Worm (Caenorhabditis elegans) whole organism, mixed stage, embryonic: ENCODE data around the gene sams-1.

Experiments used
- M03D4.4 ChIP-seq: sonication (generic microtip); optimal IDR thresholded peaks from 2 replicates; lab custom pipeline; 2017; ENCODE audit warnings: mild to moderate bottlenecking, missing genetic modification characterization, missing compliant biosample characterization
- bed-3 ChIP-seq: fragments of 200-800 bp; sonication (Bioruptor generic); optimal IDR thresholded peaks from 3 replicates; lab custom pipeline; 2018; ENCODE audit warnings: mild to moderate bottlenecking, missing genetic modification characterization, moderate library complexity, missing compliant biosample characterization
- ceh-39 ChIP-seq: fragments of 150-350 bp; optimal IDR thresholded peaks from 2 replicates; lab custom pipeline; 2014; ENCODE audit warnings: missing biosample characterization, missing genetic modification characterization
- ceh-43 ChIP-seq: fragments of 200-800 bp; sonication (Bioruptor generic); optimal IDR thresholded peaks from 2 replicates; lab custom pipeline; 2018; ENCODE audit warnings: mild to moderate bottlenecking, missing genetic modification characterization, moderate library complexity, missing compliant biosample characterization
- ceh-83 ChIP-seq: fragments of 200-800 bp; sonication (Bioruptor generic); optimal IDR thresholded peaks from 2 replicates; lab custom pipeline; 2018; ENCODE audit warnings: mild to moderate bottlenecking, missing genetic modification characterization, missing compliant biosample characterization
- ces-1 ChIP-seq: fragments of 150-350 bp; optimal IDR thresholded peaks from 2 replicates; lab custom pipeline; 2014; ENCODE audit warnings: missing biosample characterization, missing genetic modification reagents, missing genetic modification characterization
- cnd-1 ChIP-seq: fragments of 200-800 bp; sonication (Bioruptor generic); optimal IDR thresholded peaks from 2 replicates; lab custom pipeline; 2018; ENCODE audit warnings: mild to moderate bottlenecking, missing genetic modification characterization, missing compliant biosample characterization
- drap-1 ChIP-seq: fragments of 200-800 bp; sonication (Bioruptor generic); optimal IDR thresholded peaks from 3 replicates; lab custom pipeline; 2018; ENCODE audit warnings: mild to moderate bottlenecking, missing genetic modification characterization, missing compliant biosample characterization
- elt-1 ChIP-seq: sonication (generic microtip); optimal IDR thresholded peaks from 2 replicates; lab custom pipeline; 2017; ENCODE audit warnings: missing genetic modification characterization, mild to moderate bottlenecking, missing compliant biosample characterization, antibody characterized with exemption, moderate library complexity, borderline replicate concordance; ENCODE audit not compliant: insufficient read depth
- elt-3 ChIP-seq: fragments of 150-350 bp; optimal IDR thresholded peaks from 2 replicates; lab custom pipeline; 2014; ENCODE audit warnings: missing biosample characterization, missing genetic modification characterization
- flh-1 ChIP-seq: fragments of 200-800 bp; sonication (Bioruptor generic); optimal IDR thresholded peaks from 2 replicates; lab custom pipeline; 2018; ENCODE audit warnings: mild to moderate bottlenecking, missing genetic modification characterization, moderate library complexity, missing compliant biosample characterization
- ham-2 ChIP-seq: fragments of 200-800 bp; sonication (Bioruptor generic); optimal IDR thresholded peaks from 2 replicates; lab custom pipeline; 2018; ENCODE audit warnings: mild to moderate bottlenecking, missing genetic modification characterization, missing compliant biosample characterization
- hlh-1 ChIP-seq: fragments of 150-350 bp; optimal IDR thresholded peaks from 2 replicates; lab custom pipeline; 2014; ENCODE audit warnings: missing biosample characterization, missing genetic modification reagents, missing genetic modification characterization
- lin-13 ChIP-seq: fragments of 150-350 bp; optimal IDR thresholded peaks from 2 replicates; lab custom pipeline; 2014; ENCODE audit warnings: missing biosample characterization, missing genetic modification characterization
- lin-32 ChIP-seq: fragments of 200-800 bp; sonication (Bioruptor generic); optimal IDR thresholded peaks from 2 replicates; lab custom pipeline; 2018; ENCODE audit warnings: mild to moderate bottlenecking, missing genetic modification characterization, missing compliant biosample characterization
- mep-1 ChIP-seq: fragments of 150-350 bp; optimal IDR thresholded peaks from 2 replicates; lab custom pipeline; 2017; ENCODE audit warnings: missing biosample characterization, missing genetic modification reagents, missing genetic modification characterization, inconsistent platforms
- nhr-2 ChIP-seq: fragments of 150-350 bp; optimal IDR thresholded peaks from 2 replicates; lab custom pipeline; 2014; ENCODE audit warnings: missing biosample characterization, missing genetic modification characterization
- nhr-237 ChIP-seq: fragments of 150-350 bp; optimal IDR thresholded peaks from 2 replicates; lab custom pipeline; 2014; ENCODE audit warnings: missing biosample characterization, missing genetic modification characterization
- nhr-76 ChIP-seq: sonication (generic microtip); optimal IDR thresholded peaks from 2 replicates; lab custom pipeline; 2017; ENCODE audit warnings: missing biosample characterization, missing genetic modification characterization
- pha-4 ChIP-seq: fragments of 150-350 bp; optimal IDR thresholded peaks from 2 replicates; lab custom pipeline; 2018; ENCODE audit warnings: missing biosample characterization, missing genetic modification reagents, missing genetic modification characterization
- snpc-4 ChIP-seq: fragments of 150-350 bp; optimal IDR thresholded peaks from 2 replicates; lab custom pipeline; 2014; ENCODE audit warnings: missing biosample characterization, missing genetic modification characterization
- sptf-1 ChIP-seq: sonication (generic microtip); optimal IDR thresholded peaks from 2 replicates; lab custom pipeline; 2017; ENCODE audit warnings: mild to moderate bottlenecking, missing genetic modification characterization, moderate library complexity, missing compliant biosample characterization
- tbx-8 ChIP-seq: fragments of 200-800 bp; sonication (Bioruptor generic); optimal IDR thresholded peaks from 2 replicates; lab custom pipeline; 2018; ENCODE audit warnings: mild to moderate bottlenecking, missing genetic modification characterization, moderate library complexity, missing compliant biosample characterization
- unc-120 ChIP-seq: sonication (generic microtip); optimal IDR thresholded peaks from 2 replicates; lab custom pipeline; 2017; ENCODE audit warnings: missing genetic modification characterization, missing compliant biosample characterization; ENCODE audit not compliant: poor library complexity, severe bottlenecking
- unc-39 ChIP-seq: fragments of 150-350 bp; optimal IDR thresholded peaks from 2 replicates; lab custom pipeline; 2014; ENCODE audit warnings: missing biosample characterization, missing genetic modification characterization
- unc-62 ChIP-seq: fragments of 150-350 bp; optimal IDR thresholded peaks from 2 replicates; lab custom pipeline; 2014; ENCODE audit warnings: missing biosample characterization, missing genetic modification reagents, missing genetic modification characterization
- zip-8 ChIP-seq: fragments of 150-350 bp; optimal IDR thresholded peaks from 2 replicates; lab custom pipeline; 2014; ENCODE audit warnings: missing biosample characterization, missing genetic modification characterization
- ztf-11 ChIP-seq: fragments of 150-350 bp; optimal IDR thresholded peaks from 2 replicates; lab custom pipeline; 2014; ENCODE audit warnings: missing biosample characterization, missing genetic modification characterization

The sams-1 gene

ce11 chrX:11946788-11947463 is 18.8 kb upstream of the sams-1 start, which contains the start of gene nfya-1:
TSS of gene nfya-1 (minus strand) at chrX:11946838.
- TF ChIP-seq pha-4 (tag; lab: Kevin White, UChicago), result peak; percentile 28
- TF ChIP-seq hlh-1 (tag; lab: Kevin White, UChicago), result peak; percentile 62
- TF ChIP-seq ceh-39 (tag; lab: Kevin White, UChicago), result peak; percentile 59
- TF ChIP-seq mep-1 (tag; lab: Kevin White, UChicago), result peak; percentile 38
- TF ChIP-seq cnd-1 (tag; lab: Kevin White, UChicago), result no peak
- no peak for TF ChIP-seq unc-120
- peak; percentile 44 for TF ChIP-seq ces-1 (GFP tag; lab: Kevin White, UChicago)
- TF ChIP-seq lin-13 (tag; lab: Kevin White, UChicago), result peak; percentile 32
- no peak for TF ChIP-seq flh-1 (GFP tag; lab: Kevin White, UChicago)

- TF ChIP-seq elt-3 (tag; lab: Kevin White, UChicago) (no peak), pha-4 (tag; lab: Kevin White, UChicago) (peak; percentile 1), lin-32 (GFP tag; lab: Kevin White, UChicago) (peak; percentile 52), cnd-1 (tag; lab: Kevin White, UChicago) (peak; percentile 85), ceh-39 (tag; lab: Kevin White, UChicago) (peak; percentile 32), unc-120 (no peak), lin-13 (tag; lab: Kevin White, UChicago) (peak; percentile 3), mep-1 (tag; lab: Kevin White, UChicago) (peak; percentile 29)
Observed at ce11 chrX:11948184-11948894, 17.4 kb upstream of the sams-1 start, which contains the start of gene lsd-1. TSS of gene lsd-1 (plus strand) at chrX:11948844.

ce11 chrX:11952129-11952528 is 13.6 kb upstream of the sams-1 start:
- TF ChIP-seq sptf-1 (tag; lab: Kevin White, UChicago) (no peak), bed-3 (GFP tag; lab: Kevin White, UChicago) (no peak), ceh-39 (tag; lab: Kevin White, UChicago) (no peak), ceh-43 (GFP tag; lab: Kevin White, UChicago) (no peak), zip-8 (tag; lab: Kevin White, UChicago) (no peak), ztf-11 (tag; lab: Kevin White, UChicago) (no peak), nhr-2 (tag; lab: Kevin White, UChicago) (no peak), ceh-83 (no peak), unc-39 (tag; lab: Kevin White, UChicago) (no peak), pha-4 (tag; lab: Kevin White, UChicago) (no peak), snpc-4 (tag; lab: Kevin White, UChicago) (no peak), M03D4.4 (no peak), ces-1 (GFP tag; lab: Kevin White, UChicago) (no peak), nhr-237 (tag; lab: Kevin White, UChicago) (no peak), drap-1 (GFP tag; lab: Kevin White, UChicago) (no peak), elt-3 (tag; lab: Kevin White, UChicago) (no peak)

- TF ChIP-seq unc-62 (GFP tag; lab: Kevin White, UChicago) (no peak), unc-120 (no peak), nhr-2 (tag; lab: Kevin White, UChicago) (no peak), ces-1 (GFP tag; lab: Kevin White, UChicago) (no peak), ceh-43 (GFP tag; lab: Kevin White, UChicago) (no peak), lin-13 (tag; lab: Kevin White, UChicago) (no peak), ztf-11 (tag; lab: Kevin White, UChicago) (no peak), cnd-1 (tag; lab: Kevin White, UChicago) (no peak), ceh-39 (tag; lab: Kevin White, UChicago) (no peak), elt-1 (tag; lab: Kevin White, UChicago) (no peak), unc-39 (tag; lab: Kevin White, UChicago) (no peak), ceh-83 (no peak), tbx-8 (GFP tag; lab: Kevin White, UChicago) (no peak), ham-2 (GFP tag; lab: Kevin White, UChicago) (no peak), nhr-76 (tag; lab: Kevin White, UChicago) (no peak), pha-4 (tag; lab: Kevin White, UChicago) (no peak), elt-3 (tag; lab: Kevin White, UChicago) (no peak), sptf-1 (tag; lab: Kevin White, UChicago) (no peak), drap-1 (GFP tag; lab: Kevin White, UChicago) (no peak)
Observed at ce11 chrX:11953229-11953628, 12.5 kb upstream of the sams-1 start, which contains the start of gene T08D10.4. TSS of gene T08D10.4 (minus strand) at chrX:11953329.
